Worm (Caenorhabditis elegans) whole organism, mixed stage, embryonic: Measurements from ENCODE around the gene T04F3.3.
A peak's percentile ranks its signal among the peaks of the same experiment; 100 is the strongest.

ENCODE experiments used
- bed-3 ChIP-seq: fragments of 200-800 bp; sonication (Bioruptor generic); optimal IDR thresholded peaks from 3 replicates; lab custom pipeline; 2018; ENCODE audit warnings: mild to moderate bottlenecking, missing genetic modification characterization, moderate library complexity, missing compliant biosample characterization
- blmp-1 ChIP-seq: fragments of 150-350 bp; optimal IDR thresholded peaks from 2 replicates; lab custom pipeline; 2014; ENCODE audit warnings: missing biosample characterization, missing genetic modification characterization
- ceh-39 ChIP-seq: fragments of 150-350 bp; optimal IDR thresholded peaks from 2 replicates; lab custom pipeline; 2014; ENCODE audit warnings: missing biosample characterization, missing genetic modification characterization
- ceh-43 ChIP-seq: fragments of 200-800 bp; sonication (Bioruptor generic); optimal IDR thresholded peaks from 2 replicates; lab custom pipeline; 2018; ENCODE audit warnings: mild to moderate bottlenecking, missing genetic modification characterization, moderate library complexity, missing compliant biosample characterization
- ceh-83 ChIP-seq: fragments of 200-800 bp; sonication (Bioruptor generic); optimal IDR thresholded peaks from 2 replicates; lab custom pipeline; 2018; ENCODE audit warnings: mild to moderate bottlenecking, missing genetic modification characterization, missing compliant biosample characterization
- ces-1 ChIP-seq: fragments of 150-350 bp; optimal IDR thresholded peaks from 2 replicates; lab custom pipeline; 2014; ENCODE audit warnings: missing biosample characterization, missing genetic modification reagents, missing genetic modification characterization
- cnd-1 ChIP-seq: fragments of 200-800 bp; sonication (Bioruptor generic); optimal IDR thresholded peaks from 2 replicates; lab custom pipeline; 2018; ENCODE audit warnings: mild to moderate bottlenecking, missing genetic modification characterization, missing compliant biosample characterization
- drap-1 ChIP-seq: fragments of 200-800 bp; sonication (Bioruptor generic); optimal IDR thresholded peaks from 3 replicates; lab custom pipeline; 2018; ENCODE audit warnings: mild to moderate bottlenecking, missing genetic modification characterization, missing compliant biosample characterization
- elt-1 ChIP-seq: sonication (generic microtip); optimal IDR thresholded peaks from 2 replicates; lab custom pipeline; 2017; ENCODE audit warnings: missing genetic modification characterization, mild to moderate bottlenecking, missing compliant biosample characterization, antibody characterized with exemption, moderate library complexity, borderline replicate concordance; ENCODE audit not compliant: insufficient read depth
- elt-3 ChIP-seq: fragments of 150-350 bp; optimal IDR thresholded peaks from 2 replicates; lab custom pipeline; 2014; ENCODE audit warnings: missing biosample characterization, missing genetic modification characterization
- flh-1 ChIP-seq: fragments of 200-800 bp; sonication (Bioruptor generic); optimal IDR thresholded peaks from 2 replicates; lab custom pipeline; 2018; ENCODE audit warnings: mild to moderate bottlenecking, missing genetic modification characterization, moderate library complexity, missing compliant biosample characterization
- ham-2 ChIP-seq: fragments of 200-800 bp; sonication (Bioruptor generic); optimal IDR thresholded peaks from 2 replicates; lab custom pipeline; 2018; ENCODE audit warnings: mild to moderate bottlenecking, missing genetic modification characterization, missing compliant biosample characterization
- hlh-1 ChIP-seq: fragments of 150-350 bp; optimal IDR thresholded peaks from 2 replicates; lab custom pipeline; 2014; ENCODE audit warnings: missing biosample characterization, missing genetic modification reagents, missing genetic modification characterization
- lin-32 ChIP-seq: fragments of 200-800 bp; sonication (Bioruptor generic); optimal IDR thresholded peaks from 2 replicates; lab custom pipeline; 2018; ENCODE audit warnings: mild to moderate bottlenecking, missing genetic modification characterization, missing compliant biosample characterization
- mab-5 ChIP-seq: fragments of 150-350 bp; optimal IDR thresholded peaks from 2 replicates; lab custom pipeline; 2014; ENCODE audit warnings: missing biosample characterization, missing genetic modification characterization
- mep-1 ChIP-seq: fragments of 150-350 bp; optimal IDR thresholded peaks from 2 replicates; lab custom pipeline; 2017; ENCODE audit warnings: missing biosample characterization, missing genetic modification reagents, missing genetic modification characterization, inconsistent platforms
- mls-2 ChIP-seq: sonication (generic microtip); optimal IDR thresholded peaks from 2 replicates; lab custom pipeline; 2016; ENCODE audit warnings: mild to moderate bottlenecking, missing genetic modification characterization, moderate library complexity, missing compliant biosample characterization
- nhr-12 ChIP-seq: fragments of 150-350 bp; optimal IDR thresholded peaks from 2 replicates; lab custom pipeline; 2014; ENCODE audit warnings: missing biosample characterization, missing genetic modification characterization
- nhr-2 ChIP-seq: fragments of 150-350 bp; optimal IDR thresholded peaks from 2 replicates; lab custom pipeline; 2014; ENCODE audit warnings: missing biosample characterization, missing genetic modification characterization
- nhr-28 ChIP-seq: fragments of 150-350 bp; optimal IDR thresholded peaks from 2 replicates; lab custom pipeline; 2014; ENCODE audit warnings: missing biosample characterization, missing genetic modification characterization
- nhr-76 ChIP-seq: sonication (generic microtip); optimal IDR thresholded peaks from 2 replicates; lab custom pipeline; 2017; ENCODE audit warnings: missing biosample characterization, missing genetic modification characterization
- pha-4 ChIP-seq: fragments of 150-350 bp; optimal IDR thresholded peaks from 2 replicates; lab custom pipeline; 2018; ENCODE audit warnings: missing biosample characterization, missing genetic modification reagents, missing genetic modification characterization
- sem-2 ChIP-seq: fragments of 200-800 bp; sonication (Bioruptor generic); optimal IDR thresholded peaks from 2 replicates; lab custom pipeline; 2018; ENCODE audit warnings: mild to moderate bottlenecking, missing genetic modification characterization, missing compliant biosample characterization
- snpc-4 ChIP-seq: fragments of 150-350 bp; optimal IDR thresholded peaks from 2 replicates; lab custom pipeline; 2014; ENCODE audit warnings: missing biosample characterization, missing genetic modification characterization
- tbx-8 ChIP-seq: fragments of 200-800 bp; sonication (Bioruptor generic); optimal IDR thresholded peaks from 2 replicates; lab custom pipeline; 2018; ENCODE audit warnings: mild to moderate bottlenecking, missing genetic modification characterization, moderate library complexity, missing compliant biosample characterization
- unc-120 ChIP-seq: sonication (generic microtip); optimal IDR thresholded peaks from 2 replicates; lab custom pipeline; 2017; ENCODE audit warnings: missing genetic modification characterization, missing compliant biosample characterization; ENCODE audit not compliant: poor library complexity, severe bottlenecking
- unc-39 ChIP-seq: fragments of 150-350 bp; optimal IDR thresholded peaks from 2 replicates; lab custom pipeline; 2014; ENCODE audit warnings: missing biosample characterization, missing genetic modification characterization
- unc-62 ChIP-seq: fragments of 150-350 bp; optimal IDR thresholded peaks from 2 replicates; lab custom pipeline; 2014; ENCODE audit warnings: missing biosample characterization, missing genetic modification reagents, missing genetic modification characterization
- zip-8 ChIP-seq: fragments of 150-350 bp; optimal IDR thresholded peaks from 2 replicates; lab custom pipeline; 2014; ENCODE audit warnings: missing biosample characterization, missing genetic modification characterization
- ztf-11 ChIP-seq: fragments of 150-350 bp; optimal IDR thresholded peaks from 2 replicates; lab custom pipeline; 2014; ENCODE audit warnings: missing biosample characterization, missing genetic modification characterization

The T04F3.3 gene

ce11 chrV:11802508-11802907 lies 43.8 kb downstream of the T04F3.3 start:
- TF ChIP-seq flh-1 (GFP tag; lab: Kevin White, UChicago) = no peak
- TF ChIP-seq nhr-12 = no peak
- TF ChIP-seq ces-1 (GFP tag; lab: Kevin White, UChicago) = no peak
- TF ChIP-seq snpc-4 (tag; lab: Kevin White, UChicago) = no peak
- no peak for TF ChIP-seq tbx-8 (GFP tag; lab: Kevin White, UChicago)
- no peak for TF ChIP-seq ceh-39 (tag; lab: Kevin White, UChicago)
- TF ChIP-seq mab-5 (tag; lab: Kevin White, UChicago) = no peak
- peak; percentile 33 for TF ChIP-seq blmp-1 (tag; lab: Kevin White, UChicago)
- TF ChIP-seq elt-3 (tag; lab: Kevin White, UChicago) = peak; percentile 66
- TF ChIP-seq ham-2 (GFP tag; lab: Kevin White, UChicago) = peak; percentile 19
- TF ChIP-seq unc-62 (GFP tag; lab: Kevin White, UChicago) = no peak
- no peak for TF ChIP-seq sem-2 (GFP tag; lab: Kevin White, UChicago)
- no peak for TF ChIP-seq ztf-11 (tag; lab: Kevin White, UChicago)

- no peak for TF ChIP-seq blmp-1 (tag; lab: Kevin White, UChicago)
- TF ChIP-seq pha-4 (tag; lab: Kevin White, UChicago) = no peak
- no peak for TF ChIP-seq drap-1 (GFP tag; lab: Kevin White, UChicago)
- TF ChIP-seq nhr-12 = no peak
- no peak for TF ChIP-seq mls-2
- no peak for TF ChIP-seq flh-1 (GFP tag; lab: Kevin White, UChicago)
- no peak for TF ChIP-seq snpc-4 (tag; lab: Kevin White, UChicago)
- TF ChIP-seq unc-39 (tag; lab: Kevin White, UChicago) = no peak
- no peak for TF ChIP-seq zip-8 (tag; lab: Kevin White, UChicago)
- TF ChIP-seq cnd-1 = no peak
- no peak for TF ChIP-seq bed-3 (GFP tag; lab: Kevin White, UChicago)
- no peak for TF ChIP-seq unc-120
- no peak for TF ChIP-seq nhr-28 (tag; lab: Kevin White, UChicago)
- TF ChIP-seq hlh-1 = no peak
- no peak for TF ChIP-seq lin-32 (GFP tag; lab: Kevin White, UChicago)
- TF ChIP-seq mab-5 (tag; lab: Kevin White, UChicago) = no peak
- no peak for TF ChIP-seq mep-1 (tag; lab: Kevin White, UChicago)
- TF ChIP-seq nhr-76 (tag; lab: Kevin White, UChicago) = no peak
- TF ChIP-seq elt-1 (tag; lab: Kevin White, UChicago) = no peak
These were observed 44.8 kb downstream of the T04F3.3 start for ce11 chrV:11803518-11803994.

ce11 chrV:11809935-11810334 lies 51.2 kb downstream of the T04F3.3 start:
- TF ChIP-seq drap-1 (GFP tag; lab: Kevin White, UChicago) (no peak), nhr-28 (tag; lab: Kevin White, UChicago) (no peak), ceh-39 (tag; lab: Kevin White, UChicago) (no peak), ceh-43 (GFP tag; lab: Kevin White, UChicago) (no peak), ceh-83 (GFP tag; lab: Kevin White, UChicago) (no peak), lin-32 (GFP tag; lab: Kevin White, UChicago) (no peak), nhr-2 (no peak), blmp-1 (tag; lab: Kevin White, UChicago) (no peak)
